Fruit fly (Drosophila melanogaster): Measurements from ENCODE around the gene Calr.

DNA sequence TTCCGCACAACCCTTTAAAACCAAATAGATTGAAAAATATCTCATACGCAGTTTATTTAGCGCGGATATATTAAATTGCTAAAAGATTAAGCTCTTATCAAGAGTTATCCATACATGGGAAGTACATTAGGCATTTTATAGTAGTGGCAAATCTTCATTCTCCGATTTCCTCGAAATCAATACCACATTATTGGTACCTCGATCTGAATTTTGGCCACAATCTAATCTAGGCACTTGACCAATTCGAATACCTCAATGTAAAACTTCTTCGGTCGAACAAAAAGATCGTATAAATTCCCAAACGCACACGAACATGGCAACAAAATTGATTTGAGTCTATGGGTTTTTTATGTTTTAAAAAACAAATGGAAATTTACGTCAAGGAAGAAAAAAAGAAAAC lies 13.3 kb upstream of the Calr start:
- no peak for TF ChIP-seq CG32121 (GFP tag; IDR thresholded peaks at IDR 0.05)
- no peak for TF ChIP-seq CG13204 (GFP tag; optimal IDR thresholded peaks at IDR 0.05)
- TF ChIP-seq CG14655 (GFP tag; optimal IDR thresholded peaks at IDR 0.05) = no peak
- no peak for TF ChIP-seq D1 (tag; optimal IDR thresholded peaks at IDR 0.05)
- TF ChIP-seq Pif1A (GFP tag; optimal IDR thresholded peaks at IDR 0.05) = no peak
- TF ChIP-seq CG12605 (GFP tag; IDR thresholded peaks at IDR 0.05) = no peak
- TF ChIP-seq rn (GFP tag; IDR thresholded peaks at IDR 0.05) = no peak
